Worm (Caenorhabditis elegans): ENCODE results near the gene adt-2.

DNA sequence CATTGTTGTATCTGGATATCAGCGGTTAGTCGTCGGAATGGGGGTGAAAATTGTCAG is 12.6 kb upstream of the adt-2 start, which contains the start of the genes unc-98 and F08C6.18:
- TF ChIP-seq fos-1 (tag; optimal IDR thresholded peaks at IDR 0.05): no peak
- TF ChIP-seq egl-27 (tag; optimal IDR thresholded peaks at IDR 0.05): no peak
- no peak for TF ChIP-seq ZK546.5 (tag; optimal IDR thresholded peaks at IDR 0.05)
- no peak for TF ChIP-seq ama-1 (optimal IDR thresholded peaks at IDR 0.05)
- TF ChIP-seq nhr-76 (tag; optimal IDR thresholded peaks at IDR 0.05): no peak
- no peak for TF ChIP-seq nhr-12 (tag; optimal IDR thresholded peaks at IDR 0.05)
- TF ChIP-seq snpc-4 (tag; optimal IDR thresholded peaks at IDR 0.05): no peak
- TF ChIP-seq lin-39 (tag; optimal IDR thresholded peaks at IDR 0.05): no peak
- no peak for TF ChIP-seq ztf-4 (tag; optimal IDR thresholded peaks at IDR 0.05)
- TF ChIP-seq elt-1 (tag; optimal IDR thresholded peaks at IDR 0.05): no peak
- no peak for TF ChIP-seq ztf-11 (tag; optimal IDR thresholded peaks at IDR 0.05)
- no peak for TF ChIP-seq pha-4 (tag; optimal IDR thresholded peaks at IDR 0.05)
- TF ChIP-seq lin-15B (tag; optimal IDR thresholded peaks at IDR 0.05): no peak
- TF ChIP-seq sea-2 (GFP tag; optimal IDR thresholded peaks at IDR 0.05): no peak

All from whole organism, L3 larva.